Fruit fly (Drosophila melanogaster): ENCODE results near the gene CG10864.

- TF ChIP-seq usp (GFP tag; optimal IDR thresholded peaks at IDR 0.05) (no peak), CG8478 (optimal IDR thresholded peaks at IDR 0.05) (no peak)
Measured at dm6 chr3R:18360630-18361260, 50.7 kb downstream of the CG10864 start, which contains the start of gene CG15803.
